Worm (Caenorhabditis elegans): Measurements from ENCODE around the gene Y54E2A.9.

Gene Y54E2A.9

ce11 chrII:14745127-14745526 is 40.7 kb downstream of the Y54E2A.9 start:
- TF ChIP-seq lsy-2 (tag; optimal IDR thresholded peaks at IDR 0.05) = no peak
- no peak for TF ChIP-seq C34F6.9 (tag; optimal IDR thresholded peaks at IDR 0.05)
- TF ChIP-seq Y55F3AM.14 (GFP tag; optimal IDR thresholded peaks at IDR 0.05) = no peak
- no peak for TF ChIP-seq nhr-129 (tag; optimal IDR thresholded peaks at IDR 0.05)
- TF ChIP-seq zag-1 (tag; optimal IDR thresholded peaks at IDR 0.05) = no peak

- TF ChIP-seq mdl-1 (tag; optimal IDR thresholded peaks at IDR 0.05) (no peak), ztf-1 (GFP tag; conservative IDR thresholded peaks at IDR 0.05) (no peak), crh-2 (tag; optimal IDR thresholded peaks at IDR 0.05) (no peak), fos-1 (tag; optimal IDR thresholded peaks at IDR 0.05) (no peak), lin-11 (tag; optimal IDR thresholded peaks at IDR 0.05) (no peak)
These were observed 46.7 kb downstream of the Y54E2A.9 start, which contains the start of gene npr-34 for ce11 chrII:14739143-14739542. TSS of gene npr-34 (minus strand) at chrII:14739243.

Measured in whole organism, L2 larva.